Worm (Caenorhabditis elegans) whole organism, mixed stage, embryonic: ENCODE measurements around the gene col-84.

Experiments
- M03D4.4 ChIP-seq: sonication (generic microtip); optimal IDR thresholded peaks from 2 replicates; lab custom pipeline; 2017; ENCODE audit warnings: mild to moderate bottlenecking, missing genetic modification characterization, missing compliant biosample characterization
- bed-3 ChIP-seq: fragments of 200-800 bp; sonication (Bioruptor generic); optimal IDR thresholded peaks from 3 replicates; lab custom pipeline; 2018; ENCODE audit warnings: mild to moderate bottlenecking, missing genetic modification characterization, moderate library complexity, missing compliant biosample characterization
- blmp-1 ChIP-seq: fragments of 150-350 bp; optimal IDR thresholded peaks from 2 replicates; lab custom pipeline; 2014; ENCODE audit warnings: missing biosample characterization, missing genetic modification characterization
- flh-1 ChIP-seq: fragments of 200-800 bp; sonication (Bioruptor generic); optimal IDR thresholded peaks from 2 replicates; lab custom pipeline; 2018; ENCODE audit warnings: mild to moderate bottlenecking, missing genetic modification characterization, moderate library complexity, missing compliant biosample characterization
- lin-13 ChIP-seq: fragments of 150-350 bp; optimal IDR thresholded peaks from 2 replicates; lab custom pipeline; 2014; ENCODE audit warnings: missing biosample characterization, missing genetic modification characterization
- lsy-2 ChIP-seq: fragments of 150-350 bp; optimal IDR thresholded peaks from 2 replicates; lab custom pipeline; 2014; ENCODE audit warnings: missing biosample characterization, missing genetic modification characterization
- mab-5 ChIP-seq: fragments of 150-350 bp; optimal IDR thresholded peaks from 2 replicates; lab custom pipeline; 2014; ENCODE audit warnings: missing biosample characterization, missing genetic modification characterization
- mep-1 ChIP-seq: fragments of 150-350 bp; optimal IDR thresholded peaks from 2 replicates; lab custom pipeline; 2017; ENCODE audit warnings: missing biosample characterization, missing genetic modification reagents, missing genetic modification characterization, inconsistent platforms
- nhr-12 ChIP-seq: fragments of 150-350 bp; optimal IDR thresholded peaks from 2 replicates; lab custom pipeline; 2014; ENCODE audit warnings: missing biosample characterization, missing genetic modification characterization
- nhr-28 ChIP-seq: fragments of 150-350 bp; optimal IDR thresholded peaks from 2 replicates; lab custom pipeline; 2014; ENCODE audit warnings: missing biosample characterization, missing genetic modification characterization
- snpc-4 ChIP-seq: fragments of 150-350 bp; optimal IDR thresholded peaks from 2 replicates; lab custom pipeline; 2014; ENCODE audit warnings: missing biosample characterization, missing genetic modification characterization
- sptf-1 ChIP-seq: sonication (generic microtip); optimal IDR thresholded peaks from 2 replicates; lab custom pipeline; 2017; ENCODE audit warnings: mild to moderate bottlenecking, missing genetic modification characterization, moderate library complexity, missing compliant biosample characterization
- unc-62 ChIP-seq: fragments of 150-350 bp; optimal IDR thresholded peaks from 2 replicates; lab custom pipeline; 2014; ENCODE audit warnings: missing biosample characterization, missing genetic modification reagents, missing genetic modification characterization
- ztf-11 ChIP-seq: fragments of 150-350 bp; optimal IDR thresholded peaks from 2 replicates; lab custom pipeline; 2014; ENCODE audit warnings: missing biosample characterization, missing genetic modification characterization

DNA sequence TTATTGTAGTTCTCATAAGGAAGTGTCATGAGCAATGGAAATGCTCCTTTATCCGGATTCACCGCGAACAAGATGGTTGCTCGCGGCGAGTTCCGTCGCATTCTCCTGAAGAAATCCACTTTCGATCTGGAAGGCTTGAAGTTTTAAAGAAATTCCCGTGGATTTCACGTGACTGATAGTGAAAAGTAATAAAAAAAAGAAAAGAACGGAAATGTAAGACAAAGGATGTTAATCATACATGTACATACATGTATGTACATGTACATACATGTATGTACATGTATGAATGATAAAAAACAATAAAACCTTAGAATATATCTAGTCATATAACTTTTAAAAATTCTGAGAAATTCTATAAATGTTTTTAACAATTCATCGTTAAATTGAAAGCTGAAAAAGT, 12.0 kb upstream of the col-84 start, which contains the start of gene clh-1:
- TF ChIP-seq nhr-28 (tag; lab: Kevin White, UChicago) (no peak), mep-1 (tag; lab: Kevin White, UChicago) (no peak), lsy-2 (no peak), bed-3 (GFP tag; lab: Kevin White, UChicago) (no peak), ztf-11 (tag; lab: Kevin White, UChicago) (no peak), blmp-1 (no peak), snpc-4 (tag; lab: Kevin White, UChicago) (no peak), flh-1 (GFP tag; lab: Kevin White, UChicago) (no peak), lin-13 (no peak), sptf-1 (tag; lab: Kevin White, UChicago) (no peak), nhr-12 (tag; lab: Kevin White, UChicago) (no peak), unc-62 (GFP tag; lab: Kevin White, UChicago) (no peak), mab-5 (no peak), M03D4.4 (tag; lab: Kevin White, UChicago) (no peak)
